Worm (Caenorhabditis elegans): ENCODE results near the gene lido-12.
A peak's percentile ranks its signal among the peaks of the same experiment; 100 is the strongest.

Gene lido-12

ce11 chrII:2991555-2992083, 14.0 kb upstream of the lido-12 start, which contains the start of gene K08A2.2 (continued):
- TF ChIP-seq nhr-77 (tag; optimal IDR thresholded peaks at IDR 0.05) (no peak), nhr-71 (tag; optimal IDR thresholded peaks at IDR 0.05) (peak; percentile 35), blmp-1 (tag; optimal IDR thresholded peaks at IDR 0.05) (no peak), pag-3 (tag; optimal IDR thresholded peaks at IDR 0.05; ENCODE audit: borderline replicate concordance, insufficient read depth) (no peak), ama-1 (optimal IDR thresholded peaks at IDR 0.05) (no peak), nhr-84 (tag; optimal IDR thresholded peaks at IDR 0.05) (no peak), isw-1 (GFP tag; IDR thresholded peaks at IDR 0.05) (peak; percentile 17; the same call in 1 of the 2 replicates), elt-2 (tag; optimal IDR thresholded peaks at IDR 0.05) (peak; percentile 28), zag-1 (tag; optimal IDR thresholded peaks at IDR 0.05) (no peak), C04F5.9 (tag; optimal IDR thresholded peaks at IDR 0.05) (no peak)

ce11 chrII:2992300-2992699, 13.3 kb upstream of the lido-12 start:
- TF ChIP-seq lir-3 (tag; optimal IDR thresholded peaks at IDR 0.05; ENCODE audit: poor library complexity) (peak; percentile 56), pag-3 (tag; optimal IDR thresholded peaks at IDR 0.05; ENCODE audit: borderline replicate concordance, insufficient read depth) (no peak), ceh-88 (GFP tag; IDR thresholded peaks at IDR 0.05) (no peak), fkh-4 (tag; optimal IDR thresholded peaks at IDR 0.05; ENCODE audit: borderline replicate concordance) (peak; percentile 21), nhr-85 (tag) (peak; percentile 44), sup-37 (GFP tag; optimal IDR thresholded peaks at IDR 0.05) (no peak), lin-15B (tag; optimal IDR thresholded peaks at IDR 0.05) (no peak), dsc-1 (tag; optimal IDR thresholded peaks at IDR 0.05) (no peak), C16A3.4 (tag; optimal IDR thresholded peaks at IDR 0.05) (no peak), fkh-10 (GFP tag; optimal IDR thresholded peaks at IDR 0.05) (no peak), Y116A8C.19 (tag; optimal IDR thresholded peaks at IDR 0.05; ENCODE audit: borderline replicate concordance) (no peak), nhr-47 (tag; optimal IDR thresholded peaks at IDR 0.05) (peak; percentile 8), nhr-71 (tag; optimal IDR thresholded peaks at IDR 0.05) (no peak), efl-1 (optimal IDR thresholded peaks at IDR 0.05) (no peak), efl-1 (GFP tag; optimal IDR thresholded peaks at IDR 0.05 in 1 of 2) (peak in 1 of 2 experiments; percentile 72), nhr-28 (tag; optimal IDR thresholded peaks at IDR 0.05) (no peak), lin-39 (tag; optimal IDR thresholded peaks at IDR 0.05) (no peak), lin-35 (GFP tag; optimal IDR thresholded peaks at IDR 0.05) (no peak), tlp-1 (tag; optimal IDR thresholded peaks at IDR 0.05) (no peak), aly-2 (tag; optimal IDR thresholded peaks at IDR 0.05) (no peak), unc-86 (tag; optimal IDR thresholded peaks at IDR 0.05) (no peak), hlh-17 (GFP tag; optimal IDR thresholded peaks at IDR 0.05; ENCODE audit: borderline replicate concordance) (no peak), nhr-19 (GFP tag; conservative IDR thresholded peaks at IDR 0.05) (no peak), unc-130 (tag; optimal IDR thresholded peaks at IDR 0.05) (no peak), zag-1 (tag; optimal IDR thresholded peaks at IDR 0.05) (no peak), sptf-1 (tag; optimal IDR thresholded peaks at IDR 0.05) (no peak), ceh-63 (GFP tag; optimal IDR thresholded peaks at IDR 0.05) (no peak), unc-98 (GFP tag; IDR thresholded peaks at IDR 0.05) (peak; percentile 62), efl-3 (GFP tag; optimal IDR thresholded peaks at IDR 0.05) (no peak), alr-1 (tag; optimal IDR thresholded peaks at IDR 0.05; ENCODE audit: borderline replicate concordance) (no peak), lin-14 (GFP tag; optimal IDR thresholded peaks at IDR 0.05) (no peak), hpl-2 (GFP tag; optimal IDR thresholded peaks at IDR 0.05) (no peak), mdl-1 (tag; optimal IDR thresholded peaks at IDR 0.05) (no peak), egl-13 (tag; optimal IDR thresholded peaks at IDR 0.05) (peak; percentile 33), isw-1 (GFP tag; IDR thresholded peaks at IDR 0.05) (peak; percentile 27), rnt-1 (tag; optimal IDR thresholded peaks at IDR 0.05) (peak; percentile 40), nhr-76 (tag; optimal IDR thresholded peaks at IDR 0.05) (no peak)
